Fruit fly (Drosophila melanogaster) S2 (cell line): Measurements from ENCODE around the gene AsnRS.

Experiments used
- CG8478 ChIP-seq: fragments of >200 bp; optimal IDR thresholded peaks from 2 replicates; lab custom pipeline; 2018
- CTCF ChIP-seq, 2 experiments: fragments of >200 bp; optimal IDR thresholded peaks; 2 replicates each; lab custom pipeline; 2018

Gene AsnRS

DNA sequence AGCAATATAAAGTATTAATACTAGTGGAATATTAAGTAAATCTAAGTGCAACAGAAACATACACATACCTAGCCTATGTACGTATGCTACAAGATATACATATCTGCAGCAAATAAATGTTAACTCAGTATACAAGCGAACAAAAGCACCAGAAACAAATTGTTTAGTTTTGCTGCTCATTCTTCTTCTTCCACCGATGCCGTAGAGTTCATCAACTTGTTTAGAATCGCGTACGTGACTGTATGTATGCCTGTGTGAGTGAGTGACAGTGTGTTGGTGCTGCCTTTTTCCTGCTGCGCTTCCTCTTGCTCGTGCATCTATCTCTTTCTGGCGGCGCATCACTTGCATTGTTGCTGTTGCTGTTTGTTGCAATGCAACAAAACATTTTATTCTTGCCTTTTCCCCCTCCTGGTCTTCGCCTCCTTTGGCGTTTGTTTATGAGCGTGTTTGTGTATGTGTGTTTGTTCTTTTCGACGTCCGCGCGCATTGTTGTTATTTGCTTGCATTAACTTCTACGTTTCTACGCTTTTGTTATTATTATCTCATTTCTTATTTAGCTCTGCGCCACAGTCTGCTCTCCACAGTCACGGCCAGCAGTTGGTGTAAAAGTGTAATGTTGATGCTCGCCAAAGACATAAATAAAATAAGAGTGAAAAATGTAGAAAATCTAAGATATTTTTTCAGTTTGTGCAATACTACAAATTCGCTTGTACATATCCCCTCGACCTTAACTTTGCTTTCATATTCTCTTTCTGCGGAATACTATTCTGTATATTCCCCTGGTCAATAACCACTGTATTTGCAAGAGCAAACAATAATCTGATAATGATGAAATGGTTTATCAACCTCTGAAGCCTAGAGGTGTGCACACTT, 27.2 kb upstream of the AsnRS start:
- TF ChIP-seq CTCF (optimal IDR thresholded peaks at IDR 0.05; lab: Kevin White, UChicago), result no peak
- TF ChIP-seq CG8478 (lab: Kevin White, UChicago), result no peak

DNA sequence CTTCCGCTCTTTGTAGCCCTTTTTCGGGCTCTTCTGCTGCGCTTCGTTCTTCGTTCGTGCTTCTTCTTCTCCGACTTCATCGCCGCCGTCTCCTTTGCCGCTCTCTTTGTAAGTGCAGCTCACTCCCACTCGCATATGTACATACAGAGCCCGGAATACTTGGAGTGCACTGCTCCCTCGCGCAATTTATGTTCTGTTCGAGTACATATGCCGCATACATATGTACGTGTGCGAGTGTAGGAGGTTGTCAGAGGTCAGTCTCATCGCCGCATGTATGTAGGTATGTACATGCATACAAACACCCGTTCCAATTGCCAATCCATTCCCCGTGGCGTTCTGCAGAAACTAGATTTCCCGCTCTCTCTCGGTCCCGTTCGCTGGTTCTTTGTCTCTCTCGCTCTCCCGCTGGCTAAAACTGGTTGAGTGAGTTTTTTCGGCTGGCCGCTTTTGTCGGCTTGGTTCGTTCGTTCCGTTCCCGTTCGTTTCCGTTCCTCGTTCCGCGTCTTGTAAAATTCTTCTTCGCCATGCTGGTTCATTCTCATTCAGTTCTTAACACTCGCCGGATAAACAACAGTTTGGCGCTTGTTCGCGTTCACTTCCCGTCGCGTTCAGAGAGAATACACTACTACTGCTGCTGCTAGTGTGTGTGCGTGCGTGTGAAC, 26.4 kb upstream of the AsnRS start:
- TF ChIP-seq CTCF (optimal IDR thresholded peaks at IDR 0.05; lab: Kevin White, UChicago) (no peak), CG8478 (lab: Kevin White, UChicago) (no peak)

DNA sequence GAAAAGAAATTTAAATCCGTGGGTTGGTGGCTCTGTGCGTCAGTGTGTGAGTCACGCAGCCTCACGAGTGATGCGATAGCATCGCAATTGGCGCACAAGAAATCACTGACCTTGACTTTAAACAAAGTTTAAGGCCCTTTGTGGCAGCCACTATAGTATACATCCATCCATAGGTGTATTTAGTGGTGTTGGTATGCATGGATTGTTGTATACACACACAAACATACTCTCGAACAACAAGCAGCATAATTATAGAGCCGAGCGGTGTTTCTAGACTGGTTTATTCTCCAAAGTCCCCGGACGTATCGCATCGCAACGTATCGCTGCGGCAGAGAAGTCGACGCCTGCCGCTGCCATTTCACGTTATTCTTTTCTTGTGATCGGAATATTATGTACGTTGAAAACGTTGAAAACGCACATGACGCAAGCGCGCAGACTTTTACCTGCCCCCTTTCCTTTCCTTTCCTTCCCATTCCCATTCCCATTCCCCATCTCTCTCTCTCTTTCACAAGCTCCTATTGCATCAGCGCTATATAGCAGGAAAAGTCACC, 25.1 kb upstream of the AsnRS start:
- TF ChIP-seq CG8478 (lab: Kevin White, UChicago), result no peak

DNA sequence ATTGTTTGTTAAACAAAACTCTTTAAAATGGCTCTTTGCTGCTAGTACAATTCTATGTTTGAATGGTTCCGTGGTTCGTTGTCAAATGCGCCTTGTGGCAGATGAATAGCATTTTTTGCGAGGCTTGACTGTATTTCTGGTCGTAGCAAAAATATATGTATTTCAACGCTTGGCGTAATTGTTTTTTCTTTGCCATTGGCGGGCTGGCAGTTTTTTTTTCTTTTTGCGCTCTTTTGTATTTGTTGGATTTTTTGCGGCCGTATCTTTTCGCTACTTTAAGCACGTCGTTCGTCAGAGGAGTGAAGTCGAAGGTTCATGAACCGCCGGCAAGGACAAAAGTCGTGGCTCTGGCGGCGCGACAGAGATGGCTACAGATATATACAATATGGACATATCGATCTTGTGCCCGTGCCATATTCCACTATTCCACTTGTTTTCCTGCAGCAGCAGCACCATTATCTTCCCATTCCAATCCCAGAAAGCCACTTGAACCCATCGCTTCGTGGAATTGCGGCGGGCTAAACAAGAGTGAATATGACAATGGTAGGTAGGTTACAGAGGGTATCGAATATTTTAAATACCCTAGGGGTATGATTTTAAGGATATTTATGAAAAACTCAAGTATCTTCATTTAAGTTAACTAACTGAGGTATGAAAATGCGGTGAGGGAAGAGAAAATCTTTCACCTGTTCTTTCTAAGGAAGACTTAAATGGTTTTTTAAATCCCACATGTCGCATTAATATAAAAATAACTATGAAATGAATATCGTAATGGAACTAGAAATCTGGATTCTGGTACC, 24.4 kb upstream of the AsnRS start:
- no peak for TF ChIP-seq CG8478 (lab: Kevin White, UChicago)
- TF ChIP-seq CTCF (optimal IDR thresholded peaks at IDR 0.05; lab: Kevin White, UChicago), result no peak

DNA sequence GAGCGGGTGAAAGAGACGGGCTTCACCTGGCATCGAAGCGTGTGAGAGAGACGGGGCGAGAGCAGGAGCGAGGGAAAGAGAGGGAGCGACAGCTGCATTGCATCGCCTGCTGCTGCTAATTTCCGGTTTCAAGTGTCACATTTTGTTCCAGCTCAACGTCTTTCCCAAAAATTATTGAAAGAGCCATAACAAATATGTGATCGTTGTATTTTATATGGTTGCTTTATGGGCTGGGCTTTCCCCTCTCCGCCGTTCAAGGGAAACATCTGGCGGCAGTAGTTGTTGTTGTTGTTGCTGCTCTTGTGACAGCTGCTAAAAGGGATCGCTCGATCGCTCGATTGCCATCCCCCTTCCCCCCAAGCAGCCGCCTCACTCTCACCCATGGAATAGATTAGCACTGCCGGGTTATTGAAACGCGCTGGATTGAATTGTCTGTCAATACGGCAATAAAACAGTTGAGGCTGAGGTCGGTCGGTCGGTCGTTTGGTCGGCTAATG, 23.2 kb upstream of the AsnRS start:
- TF ChIP-seq CTCF (optimal IDR thresholded peaks at IDR 0.05; lab: Kevin White, UChicago), result no peak
- no peak for TF ChIP-seq CG8478 (lab: Kevin White, UChicago)

DNA sequence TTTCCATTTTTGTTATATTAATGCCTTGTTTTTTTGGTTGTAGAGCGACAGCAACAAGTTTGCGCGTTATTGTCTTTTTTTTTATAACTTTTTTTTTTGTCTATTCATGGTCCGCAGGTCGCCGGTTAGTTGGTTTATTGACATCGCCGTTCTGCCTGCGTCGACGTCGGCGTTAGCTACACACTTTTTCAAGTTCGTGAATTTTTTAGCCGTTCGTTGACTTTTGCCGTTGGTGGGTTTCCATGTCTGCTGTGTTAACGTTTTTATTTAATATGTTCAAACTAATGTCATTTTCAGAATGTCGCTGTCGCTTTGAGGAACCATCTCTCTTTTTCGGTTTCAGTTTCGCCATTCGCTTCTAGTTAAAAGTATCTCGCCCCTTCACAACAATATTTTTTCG, 14.9 kb upstream of the AsnRS start:
- TF ChIP-seq CTCF (optimal IDR thresholded peaks at IDR 0.05; lab: Kevin White, UChicago), result no peak
- TF ChIP-seq CG8478 (lab: Kevin White, UChicago), result no peak

DNA sequence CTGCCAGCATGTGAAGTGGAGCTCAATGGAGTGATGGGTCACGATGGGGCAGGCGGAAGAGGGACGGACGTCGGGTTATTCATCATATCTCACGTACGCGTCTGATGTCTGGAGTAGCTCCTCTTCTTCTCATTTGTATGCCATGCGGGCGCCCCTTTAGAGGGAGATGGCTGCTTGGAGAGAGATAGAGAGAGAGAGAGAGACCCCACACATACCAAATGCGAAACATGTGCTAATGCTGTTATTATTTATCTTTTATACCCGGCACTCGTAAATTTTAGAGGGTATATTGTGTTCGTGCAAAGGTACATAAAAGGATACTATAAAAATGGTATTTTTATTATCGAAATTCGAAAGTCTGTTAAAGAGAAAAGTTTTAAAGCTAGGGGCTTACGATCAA, 14.3 kb upstream of the AsnRS start:
- no peak for TF ChIP-seq CTCF (optimal IDR thresholded peaks at IDR 0.05; lab: Kevin White, UChicago)
- no peak for TF ChIP-seq CG8478 (lab: Kevin White, UChicago)

DNA sequence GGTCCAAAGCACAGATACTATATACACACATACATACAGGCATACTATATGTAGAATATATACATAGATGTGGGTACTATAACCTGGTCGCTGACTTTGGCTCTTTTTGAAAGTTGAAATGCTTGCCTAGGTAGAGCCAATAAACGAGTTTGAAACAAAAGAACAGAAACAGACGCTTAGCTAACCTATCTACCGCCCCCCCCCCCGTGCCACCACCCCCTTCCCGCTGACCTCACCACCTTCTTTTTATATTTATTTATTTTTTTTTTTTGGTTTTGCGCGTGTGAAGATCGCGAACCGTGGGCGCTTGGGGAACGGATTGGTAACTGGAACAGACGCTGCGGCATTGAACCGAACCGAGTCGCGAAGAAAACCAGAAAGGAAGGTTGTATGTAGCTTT, 12.4 kb upstream of the AsnRS start:
- no peak for TF ChIP-seq CTCF (optimal IDR thresholded peaks at IDR 0.05; lab: Kevin White, UChicago)
- TF ChIP-seq CG8478 (lab: Kevin White, UChicago), result no peak

DNA sequence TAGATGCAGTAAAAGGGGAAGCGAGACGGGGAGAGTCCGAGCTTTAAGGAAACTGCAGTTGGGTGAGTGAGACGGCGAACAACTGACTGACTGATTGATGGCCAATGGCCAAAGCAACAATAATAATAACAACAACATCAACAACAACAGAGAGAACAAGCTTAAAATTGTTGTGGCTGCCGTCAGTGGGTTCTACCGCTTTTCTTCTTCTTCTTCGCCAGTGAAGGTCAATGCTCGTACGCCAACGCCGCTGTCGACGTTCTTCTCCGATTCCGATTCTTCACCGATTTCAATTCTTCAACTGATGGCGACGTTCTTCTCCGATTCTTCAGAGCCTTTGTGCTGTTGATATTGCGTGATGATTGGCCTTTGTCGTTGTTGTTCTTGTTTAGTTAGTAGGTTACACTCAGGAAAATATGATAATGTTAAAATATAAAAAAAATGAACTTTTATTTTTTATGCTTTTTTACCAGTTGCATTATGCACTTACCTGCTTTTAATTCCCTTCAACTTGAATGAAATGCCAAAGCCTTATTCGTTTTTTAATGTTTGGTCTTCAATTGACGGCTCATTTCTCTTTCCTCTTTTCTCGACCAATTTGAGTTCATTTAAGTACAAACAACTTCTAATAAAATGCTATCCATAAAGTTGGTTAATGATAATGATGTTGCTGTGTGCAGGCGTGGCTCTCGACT, 10.6 kb upstream of the AsnRS start:
- no peak for TF ChIP-seq CTCF (optimal IDR thresholded peaks at IDR 0.05; lab: Kevin White, UChicago)
- no peak for TF ChIP-seq CG8478 (lab: Kevin White, UChicago)

DNA sequence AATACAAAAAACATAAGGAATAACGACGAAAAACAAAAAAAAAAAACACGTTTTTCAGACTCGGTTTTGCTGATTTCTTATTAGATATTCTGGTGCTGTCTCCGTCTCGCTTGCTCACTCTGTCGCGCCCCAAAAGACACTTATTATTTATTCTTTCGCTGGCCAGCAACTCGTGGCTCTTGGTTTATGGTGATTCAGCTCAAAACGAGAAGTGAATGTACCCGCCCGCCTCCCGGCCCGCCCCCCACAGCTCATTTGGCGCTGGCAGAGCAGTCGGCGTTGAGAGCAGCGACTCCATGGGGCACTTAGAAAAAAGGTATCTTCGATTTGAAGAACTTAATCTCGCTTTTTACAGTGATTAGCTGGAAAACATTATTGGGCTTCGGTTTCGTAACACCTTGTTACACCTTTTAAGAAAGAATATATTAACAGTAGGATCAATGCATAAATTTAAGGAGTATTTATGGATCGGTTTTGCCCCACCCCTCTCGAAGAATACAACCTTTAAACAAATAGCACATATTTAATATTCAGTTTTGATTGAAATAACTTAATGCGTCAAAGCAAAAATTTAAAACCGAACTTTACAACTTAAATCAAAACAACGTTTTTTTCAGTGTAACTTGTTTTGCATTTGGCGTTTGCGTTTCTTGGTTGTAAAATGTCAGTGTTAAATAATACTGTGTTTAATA, 9.8 kb upstream of the AsnRS start:
- TF ChIP-seq CG8478 (lab: Kevin White, UChicago) (no peak), CTCF (optimal IDR thresholded peaks at IDR 0.05; lab: Kevin White, UChicago) (no peak)

DNA sequence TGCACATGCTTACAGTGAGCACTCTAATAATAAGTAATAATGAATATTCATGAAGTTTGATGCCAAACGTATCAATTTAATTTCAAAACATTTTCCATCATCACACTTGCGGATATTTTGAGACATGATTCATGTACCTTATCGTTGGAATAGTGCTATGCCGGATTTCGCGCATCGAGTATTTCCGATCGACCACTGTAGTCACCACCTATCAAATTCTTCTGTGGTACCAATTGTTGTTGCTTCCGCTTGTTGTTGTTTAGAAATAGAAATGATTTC, 9.2 kb upstream of the AsnRS start:
- no peak for TF ChIP-seq CG8478 (lab: Kevin White, UChicago)
- no peak for TF ChIP-seq CTCF (optimal IDR thresholded peaks at IDR 0.05; lab: Kevin White, UChicago)

DNA sequence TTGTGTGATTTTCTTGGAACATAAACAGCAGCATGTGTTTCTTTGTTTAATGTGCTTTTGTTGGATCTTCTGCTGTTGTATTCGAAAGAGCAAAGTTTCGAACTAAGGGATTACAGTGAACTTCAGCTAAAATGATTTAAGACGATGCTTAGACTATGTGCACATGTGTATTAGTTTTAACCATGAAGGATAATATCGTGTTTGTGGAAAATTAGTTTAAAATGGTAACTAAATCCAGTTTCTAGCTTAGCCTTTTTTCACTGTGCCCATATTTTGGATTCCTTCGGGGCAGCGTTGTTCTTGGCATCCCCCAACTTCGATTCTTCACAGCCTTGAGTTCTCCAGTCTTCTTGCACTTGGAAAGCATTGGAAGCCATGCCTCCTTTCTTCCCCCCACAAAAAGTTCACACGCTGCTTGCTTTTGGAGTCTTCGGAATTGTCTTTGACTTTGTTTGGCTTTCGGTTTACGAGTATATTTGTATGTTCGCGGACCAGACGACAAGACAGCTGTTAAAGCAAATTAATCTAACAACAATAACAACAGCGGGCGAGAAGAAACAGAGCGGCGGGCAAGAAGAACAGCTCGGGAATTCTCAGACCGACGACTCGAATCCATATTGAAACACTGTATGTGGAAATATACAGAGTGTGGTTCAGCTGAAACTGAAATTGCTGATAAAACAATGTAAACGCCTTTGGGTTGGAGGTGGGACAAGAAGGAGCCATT, 8.7 kb upstream of the AsnRS start:
- no peak for TF ChIP-seq CG8478 (lab: Kevin White, UChicago)
- TF ChIP-seq CTCF (optimal IDR thresholded peaks at IDR 0.05; lab: Kevin White, UChicago), result no peak

DNA sequence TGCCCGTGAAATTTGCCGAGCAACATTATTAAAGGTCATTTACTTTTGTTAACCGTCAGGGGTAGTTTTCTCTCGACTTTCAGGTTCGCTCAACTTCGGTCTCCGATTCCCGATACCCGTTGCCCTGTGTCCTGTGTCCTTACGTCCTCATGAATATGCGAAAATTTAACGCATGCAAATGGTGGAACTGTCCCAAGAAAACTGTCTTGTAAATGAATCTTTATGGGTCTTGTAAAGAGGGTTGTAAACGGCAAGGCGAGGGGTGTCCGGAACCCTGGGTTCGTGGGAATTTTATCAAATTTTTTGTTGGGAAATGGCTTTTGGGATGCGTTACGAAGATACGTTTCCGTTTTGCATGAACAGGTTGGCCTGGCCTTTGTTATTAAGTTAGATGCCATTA, 8.0 kb upstream of the AsnRS start:
- TF ChIP-seq CG8478 (lab: Kevin White, UChicago) (no peak), CTCF (optimal IDR thresholded peaks at IDR 0.05; lab: Kevin White, UChicago) (no peak)
